Worm (Caenorhabditis elegans) whole organism, L1 larva: ENCODE measurements around the gene sipa-1.

ENCODE experiments used
- C16A3.4 ChIP-seq: fragments of 150-350 bp; optimal IDR thresholded peaks from 2 replicates; lab custom pipeline; 2014; ENCODE audit warnings: missing biosample characterization, missing genetic modification characterization
- C34B4.2 ChIP-seq: sonication (generic microtip); optimal IDR thresholded peaks from 2 replicates; lab custom pipeline; 2017; ENCODE audit warnings: mild to moderate bottlenecking, missing genetic modification characterization, missing compliant biosample characterization
- alr-1 ChIP-seq: fragments of 200-800 bp; sonication (Bioruptor generic); optimal IDR thresholded peaks from 2 replicates; lab custom pipeline; 2018; ENCODE audit warnings: borderline replicate concordance, mild to moderate bottlenecking, missing genetic modification characterization, missing compliant biosample characterization
- aly-2 ChIP-seq: fragments of 150-350 bp; optimal IDR thresholded peaks from 2 replicates; lab custom pipeline; 2014; ENCODE audit warnings: missing biosample characterization, missing genetic modification characterization
- ama-1 ChIP-seq: fragments of 150-350 bp; optimal IDR thresholded peaks from 2 replicates; lab custom pipeline; 2014
- blmp-1 ChIP-seq: fragments of 150-350 bp; optimal IDR thresholded peaks from 2 replicates; lab custom pipeline; 2014; ENCODE audit warnings: missing biosample characterization, missing genetic modification characterization
- ceh-63 ChIP-seq: fragments of 200-800 bp; sonication (Bioruptor generic); optimal IDR thresholded peaks from 2 replicates; lab custom pipeline; 2018; ENCODE audit warnings: mild to moderate bottlenecking, missing genetic modification characterization, missing compliant biosample characterization
- ceh-82 ChIP-seq, 3 experiments: fragments of 150-350 bp in 1 of 3; sonication (generic microtip) in 2 of 3; optimal IDR thresholded peaks; 2 replicates each; lab custom pipeline; 2014 to 2017; ENCODE audit warnings: missing biosample characterization in 3 of 3, missing genetic modification characterization in 3 of 3
- dsc-1 ChIP-seq: sonication (generic microtip); optimal IDR thresholded peaks from 2 replicates; lab custom pipeline; 2016; ENCODE audit warnings: mild to moderate bottlenecking, missing genetic modification characterization, missing compliant biosample characterization
- efl-1 ChIP-seq, 4 experiments: fragments of 150-350 bp; optimal IDR thresholded peaks in 3 of 4; peaks in 1 of 4; 1 replicate in 1 of 4; 2 replicates in 3 of 4; lab custom pipeline; 2014; ENCODE audit warnings: missing biosample characterization in 2 of 4, missing genetic modification characterization in 2 of 4, missing genetic modification reagents in 2 of 4
- elt-2 ChIP-seq: sonication (generic microtip); optimal IDR thresholded peaks from 2 replicates; lab custom pipeline; 2016; ENCODE audit warnings: missing genetic modification characterization, mild to moderate bottlenecking, inconsistent platforms, missing compliant biosample characterization, missing genetic modification reagents
- elt-3 ChIP-seq, 6 experiments: fragments of 150-350 bp in 1 of 6; sonication (generic microtip); optimal IDR thresholded peaks; 2 replicates each; lab custom pipeline; 2017 to 2018; ENCODE audit warnings: missing biosample characterization in 6 of 6, missing genetic modification characterization in 6 of 6, inconsistent platforms in 1 of 6
- ets-5 ChIP-seq: fragments of 200-800 bp; sonication (Bioruptor generic); IDR thresholded peaks from 2 replicates; pipeline ENCODE4 v1.3.6; 2022; ENCODE audit warnings: missing genetic modification characterization, missing compliant biosample characterization
- fkh-10 ChIP-seq: sonication (generic microtip); optimal IDR thresholded peaks from 2 replicates; lab custom pipeline; 2017; ENCODE audit warnings: missing biosample characterization, missing genetic modification reagents, missing genetic modification characterization
- fos-1 ChIP-seq: fragments of 150-350 bp; optimal IDR thresholded peaks from 2 replicates; lab custom pipeline; 2014; ENCODE audit warnings: missing biosample characterization, missing genetic modification characterization
- grh-1 ChIP-seq: fragments of 200-800 bp; sonication (Bioruptor generic); IDR thresholded peaks from 2 replicates; pipeline ENCODE4 v1.3.6; 2022; ENCODE audit warnings: missing genetic modification reagents, missing genetic modification characterization, missing compliant biosample characterization
- hlh-17 ChIP-seq: fragments of 200-800 bp; sonication (Bioruptor generic); optimal IDR thresholded peaks from 2 replicates; lab custom pipeline; 2018; ENCODE audit warnings: missing genetic modification characterization, mild to moderate bottlenecking, missing compliant biosample characterization, moderate library complexity, borderline replicate concordance
- hlh-4 ChIP-seq: sonication (generic microtip); optimal IDR thresholded peaks from 2 replicates; lab custom pipeline; 2016; ENCODE audit warnings: mild to moderate bottlenecking, missing genetic modification characterization, missing compliant biosample characterization
- hpl-2 ChIP-seq: fragments of 150-350 bp; optimal IDR thresholded peaks from 2 replicates; lab custom pipeline; 2014; ENCODE audit warnings: missing biosample characterization, missing genetic modification reagents, missing genetic modification characterization
- isw-1 ChIP-seq: fragments of 200-800 bp; sonication (Bioruptor generic); IDR thresholded peaks from 2 replicates; pipeline ENCODE4 v1.3.6; 2022; ENCODE audit warnings: missing genetic modification characterization, missing compliant biosample characterization
- lin-13 ChIP-seq: fragments of 150-350 bp; optimal IDR thresholded peaks from 2 replicates; lab custom pipeline; 2014; ENCODE audit warnings: missing biosample characterization, missing genetic modification reagents, missing genetic modification characterization
- lin-14 ChIP-seq: fragments of 200-800 bp; sonication (Bioruptor generic); optimal IDR thresholded peaks from 2 replicates; lab custom pipeline; 2018; ENCODE audit warnings: mild to moderate bottlenecking, missing genetic modification characterization, moderate library complexity, missing compliant biosample characterization
- lin-35 ChIP-seq, 2 experiments: fragments of 150-350 bp; optimal IDR thresholded peaks; 2 replicates each; lab custom pipeline; 2014; ENCODE audit warnings: missing biosample characterization in 2 of 2, missing genetic modification characterization in 2 of 2, missing genetic modification reagents in 2 of 2
- lsy-2 ChIP-seq, 2 experiments: fragments of 150-350 bp; optimal IDR thresholded peaks; 2 replicates each; lab custom pipeline; 2014; ENCODE audit warnings: missing biosample characterization in 2 of 2, missing genetic modification characterization in 2 of 2
- mdl-1 ChIP-seq, 2 experiments: fragments of 150-350 bp; optimal IDR thresholded peaks; 2 replicates each; lab custom pipeline; 2014 to 2017; ENCODE audit warnings: missing biosample characterization in 2 of 2, missing genetic modification characterization in 2 of 2, inconsistent platforms in 1 of 2
- nhr-20 ChIP-seq: sonication (generic microtip); optimal IDR thresholded peaks from 2 replicates; lab custom pipeline; 2016; ENCODE audit warnings: mild to moderate bottlenecking, missing genetic modification characterization, missing compliant biosample characterization
- nhr-28 ChIP-seq: fragments of 150-350 bp; optimal IDR thresholded peaks from 2 replicates; lab custom pipeline; 2014; ENCODE audit warnings: missing biosample characterization, missing genetic modification characterization
- nhr-71 ChIP-seq: sonication (generic microtip); optimal IDR thresholded peaks from 2 replicates; lab custom pipeline; 2016; ENCODE audit warnings: mild to moderate bottlenecking, missing genetic modification characterization, moderate library complexity, missing compliant biosample characterization
- nhr-77 ChIP-seq: fragments of 150-350 bp; optimal IDR thresholded peaks from 2 replicates; lab custom pipeline; 2014; ENCODE audit warnings: missing biosample characterization, missing genetic modification characterization
- nhr-85 ChIP-seq: sonication (generic microtip); peaks from one replicate; lab custom pipeline; 2016; ENCODE audit warnings: missing genetic modification characterization, inconsistent platforms, missing compliant biosample characterization
- nhr-90 ChIP-seq: sonication (generic microtip); optimal IDR thresholded peaks from 2 replicates; lab custom pipeline; 2016; ENCODE audit warnings: mild to moderate bottlenecking, missing genetic modification characterization, missing compliant biosample characterization; ENCODE audit not compliant: poor library complexity
- pax-3 ChIP-seq: fragments of 200-800 bp; sonication (Bioruptor generic); optimal IDR thresholded peaks from 2 replicates; lab custom pipeline; 2018; ENCODE audit warnings: mild to moderate bottlenecking, missing genetic modification characterization, moderate library complexity, missing compliant biosample characterization
- rnt-1 ChIP-seq: sonication (generic microtip); optimal IDR thresholded peaks from 2 replicates; lab custom pipeline; 2016; ENCODE audit warnings: mild to moderate bottlenecking, missing genetic modification characterization, moderate library complexity, missing compliant biosample characterization
- skn-1 ChIP-seq: fragments of 150-350 bp; optimal IDR thresholded peaks from 2 replicates; lab custom pipeline; 2014; ENCODE audit warnings: missing biosample characterization, missing genetic modification characterization
- snpc-4 ChIP-seq: fragments of 150-350 bp; optimal IDR thresholded peaks from 2 replicates; lab custom pipeline; 2014; ENCODE audit warnings: missing biosample characterization, missing genetic modification characterization
- snu-23 ChIP-seq: sonication (generic microtip); optimal IDR thresholded peaks from 2 replicates; lab custom pipeline; 2016; ENCODE audit warnings: missing genetic modification characterization, missing compliant biosample characterization
- sox-4 ChIP-seq: sonication (generic microtip); optimal IDR thresholded peaks from 2 replicates; lab custom pipeline; 2016; ENCODE audit warnings: missing genetic modification characterization, missing compliant biosample characterization
- sup-37 ChIP-seq: fragments of 200-800 bp; sonication (Bioruptor generic); optimal IDR thresholded peaks from 2 replicates; lab custom pipeline; 2018; ENCODE audit warnings: mild to moderate bottlenecking, missing genetic modification characterization, missing compliant biosample characterization
- tlp-1 ChIP-seq: fragments of 150-350 bp; optimal IDR thresholded peaks from 2 replicates; lab custom pipeline; 2014; ENCODE audit warnings: missing biosample characterization, missing genetic modification characterization
- unc-62 ChIP-seq: fragments of 150-350 bp; optimal IDR thresholded peaks from 2 replicates; lab custom pipeline; 2014; ENCODE audit warnings: missing biosample characterization, missing genetic modification reagents, missing genetic modification characterization
- zip-4 ChIP-seq: fragments of 200-800 bp; sonication (Bioruptor generic); optimal IDR thresholded peaks from 2 replicates; lab custom pipeline; 2018; ENCODE audit warnings: mild to moderate bottlenecking, missing genetic modification characterization, moderate library complexity, missing compliant biosample characterization
- ztf-11 ChIP-seq, 2 experiments: sonication (generic microtip); optimal IDR thresholded peaks; 2 replicates each; lab custom pipeline; 2016 to 2017; ENCODE audit warnings: missing genetic modification characterization in 2 of 2, missing biosample characterization in 1 of 2, missing compliant biosample characterization in 1 of 2

Gene sipa-1

DNA sequence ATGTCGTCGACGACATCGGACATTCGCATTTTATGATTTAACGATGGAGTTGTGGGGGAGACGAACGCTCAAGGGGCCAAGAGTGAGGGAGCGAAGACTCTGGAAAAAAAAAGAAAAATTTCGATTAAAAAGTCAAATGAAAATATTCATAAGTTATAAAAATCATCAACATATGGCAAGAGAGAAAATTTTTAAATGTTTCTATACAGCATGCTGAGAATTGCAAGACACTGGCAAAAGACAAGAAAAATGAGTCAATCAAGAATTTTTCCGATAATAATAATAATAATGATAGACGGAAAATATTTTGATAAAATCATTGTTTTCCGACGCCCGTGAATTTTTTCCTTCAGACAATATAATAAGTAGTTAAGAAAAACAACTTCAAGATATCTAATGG, at the start of gene sipa-1:
TSS of gene sipa-1 (minus strand) at position 101 of the 400 bp plus-strand sequence.
- TF ChIP-seq ztf-11 (tag; optimal IDR thresholded peaks at IDR 0.05; lab: Kevin White, UChicago) (no peak), ets-5 (GFP tag; lab: Robert Waterston, UW) (no peak), hlh-17 (GFP tag; lab: Kevin White, UChicago) (no peak)
- TF ChIP-seq, all 84 proteins: peak for 0

DNA sequence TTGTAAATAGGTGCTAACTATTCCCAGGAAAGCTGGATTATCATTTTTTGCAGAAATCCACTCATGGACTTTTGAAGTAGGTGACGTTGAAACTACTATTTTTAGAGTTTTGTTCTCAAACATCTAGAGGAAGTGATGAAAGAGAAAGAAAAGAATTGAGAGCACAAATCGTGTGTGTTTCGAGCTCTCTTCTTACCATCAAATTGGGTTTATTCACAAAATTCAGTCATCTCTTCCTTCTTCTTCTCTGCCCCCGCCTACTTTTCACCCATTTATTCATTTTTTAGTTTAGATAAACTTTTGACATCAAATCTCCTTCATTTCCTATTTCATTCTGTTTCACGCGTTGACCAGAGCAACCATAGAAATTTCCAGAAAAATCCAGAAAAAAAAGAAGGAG, 49.8 kb upstream of the sipa-1 start, which contains the start of gene W05E10.2:
TSS of gene W05E10.2 (plus strand) at position 301 of the 400 bp plus-strand sequence.
- peak; percentile 25 for TF ChIP-seq lin-14 (GFP tag; lab: Kevin White, UChicago)
- TF ChIP-seq fos-1, result no peak
- no peak for TF ChIP-seq unc-62 (GFP tag; lab: Kevin White, UChicago)
- TF ChIP-seq lsy-2 (tag; optimal IDR thresholded peaks at IDR 0.05; lab: Kevin White, UChicago), result no peak
- peak; percentile 15 for TF ChIP-seq fkh-10 (GFP tag; lab: Kevin White, UChicago)
- TF ChIP-seq tlp-1 (tag; lab: Kevin White, UChicago), result no peak
- TF ChIP-seq dsc-1, result peak; percentile 59

DNA sequence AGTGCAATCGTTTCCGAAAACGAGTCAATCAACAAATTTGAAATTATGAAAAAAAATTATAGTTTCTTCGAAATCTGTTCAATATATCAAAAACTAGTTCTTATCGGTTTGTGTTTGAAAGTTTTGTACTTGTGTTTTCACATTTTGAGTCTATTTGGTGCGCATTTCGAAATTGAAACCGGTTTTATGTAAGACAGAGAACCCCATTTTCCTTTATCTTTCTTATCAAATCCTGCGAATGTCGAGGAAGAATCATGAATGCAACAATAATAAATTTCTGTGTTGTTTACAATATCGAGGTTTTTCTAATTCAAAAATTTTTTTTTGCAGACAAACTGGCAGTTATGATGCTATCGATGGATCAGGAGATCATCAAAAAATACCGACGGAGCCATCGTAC, 45.8 kb upstream of the sipa-1 start:
- TF ChIP-seq pax-3 (tag; lab: Kevin White, UChicago) (no peak), lin-14 (GFP tag; lab: Kevin White, UChicago) (peak; percentile 45), nhr-85 (tag; lab: Kevin White, UChicago) (peak; percentile 67), sox-4 (no peak), alr-1 (tag; lab: Kevin White, UChicago) (no peak), grh-1 (GFP tag; lab: Robert Waterston, UW) (peak; percentile 69), nhr-77 (tag; lab: Kevin White, UChicago) (no peak), nhr-28 (tag; lab: Kevin White, UChicago) (no peak), lsy-2 (tag; optimal IDR thresholded peaks at IDR 0.05; lab: Kevin White, UChicago) (peak in 1 of 2 experiments; percentile 3), isw-1 (GFP tag; lab: Robert Waterston, UW) (no peak), elt-3 (tag; optimal IDR thresholded peaks at IDR 0.05; lab: Kevin White, UChicago) (peak in 4 of 6 experiments; percentile 20 to 93 (median 28)), ets-5 (GFP tag; lab: Robert Waterston, UW) (no peak), snpc-4 (tag; lab: Kevin White, UChicago) (no peak), unc-62 (GFP tag; lab: Kevin White, UChicago) (no peak), aly-2 (tag; lab: Kevin White, UChicago) (no peak), mdl-1 (tag; optimal IDR thresholded peaks at IDR 0.05; lab: Kevin White, UChicago) (no peak), skn-1 (tag; lab: Kevin White, UChicago) (no peak), efl-1 (optimal IDR thresholded peaks at IDR 0.05; lab: Kevin White, UChicago) (no peak), efl-1 (GFP tag; optimal IDR thresholded peaks at IDR 0.05 in 1 of 2; lab: Kevin White, UChicago) (peak in 1 of 2 experiments; percentile 58), ceh-82 (tag; optimal IDR thresholded peaks at IDR 0.05; lab: Kevin White, UChicago) (no peak), sup-37 (GFP tag; lab: Kevin White, UChicago) (no peak), C16A3.4 (tag; lab: Kevin White, UChicago) (no peak), ceh-63 (GFP tag; lab: Kevin White, UChicago) (no peak), zip-4 (GFP tag; lab: Kevin White, UChicago) (no peak), blmp-1 (tag; lab: Kevin White, UChicago) (peak; percentile 58)

DNA sequence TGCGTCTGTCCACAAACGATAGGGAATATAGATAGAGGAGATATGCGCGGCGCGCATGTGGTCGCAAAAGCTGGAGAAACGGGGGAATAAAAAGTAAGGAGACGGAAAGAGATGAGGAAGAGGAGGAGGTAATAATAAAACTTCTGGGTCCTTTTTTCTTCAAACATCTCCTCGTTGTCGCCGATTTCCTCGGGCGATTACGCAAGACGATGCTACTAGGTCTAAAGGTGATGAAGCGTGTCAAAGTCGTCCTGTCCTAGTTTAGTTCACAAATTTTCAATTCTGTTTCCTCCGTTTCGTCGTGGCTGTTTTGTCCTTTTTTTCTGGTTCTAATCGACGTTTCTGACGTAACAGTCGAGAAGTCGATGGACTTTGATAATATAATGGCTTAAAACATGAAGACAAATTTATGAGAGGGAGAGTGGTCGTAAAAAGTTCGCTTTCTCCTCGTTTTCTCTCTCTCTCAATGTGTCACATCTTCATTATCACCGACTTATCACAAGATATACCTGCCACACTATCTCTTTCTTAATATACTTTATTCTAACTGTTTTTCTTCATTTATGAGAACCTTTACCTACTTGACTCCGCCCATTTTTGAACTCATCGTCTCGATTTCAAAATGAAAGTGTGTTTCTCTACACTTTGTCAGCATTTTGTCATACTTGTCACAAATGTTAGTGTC, 43.6 kb upstream of the sipa-1 start:
- no peak for TF ChIP-seq ceh-82 (tag; optimal IDR thresholded peaks at IDR 0.05; lab: Kevin White, UChicago)
- no peak for TF ChIP-seq isw-1 (GFP tag; lab: Robert Waterston, UW)
- peak; percentile 97 for TF ChIP-seq blmp-1 (tag; lab: Kevin White, UChicago)
- TF ChIP-seq nhr-20, result peak; percentile 28
- TF ChIP-seq nhr-71 (tag; lab: Kevin White, UChicago), result peak; percentile 5
- no peak for TF ChIP-seq alr-1 (tag; lab: Kevin White, UChicago)
- no peak for TF ChIP-seq mdl-1 (tag; optimal IDR thresholded peaks at IDR 0.05; lab: Kevin White, UChicago)
- TF ChIP-seq sox-4, result no peak
- no peak for TF ChIP-seq grh-1 (GFP tag; lab: Robert Waterston, UW)
- peak in 3 of 6 experiments; percentile 22 to 49 (median 34) for TF ChIP-seq elt-3 (tag; optimal IDR thresholded peaks at IDR 0.05; lab: Kevin White, UChicago)
- TF ChIP-seq lin-13 (GFP tag; lab: Kevin White, UChicago), result no peak
- TF ChIP-seq nhr-90 (tag; lab: Kevin White, UChicago), result no peak
- peak in 1 of 2 experiments; percentile 13 for TF ChIP-seq lin-35 (GFP tag; optimal IDR thresholded peaks at IDR 0.05; lab: Kevin White, UChicago)
- no peak for TF ChIP-seq C34B4.2 (tag; lab: Kevin White, UChicago)
- no peak for TF ChIP-seq elt-2 (tag; lab: Kevin White, UChicago)
- TF ChIP-seq hlh-4 (tag; lab: Kevin White, UChicago), result no peak
- no peak for TF ChIP-seq ama-1
- peak; percentile 73 for TF ChIP-seq nhr-85 (tag; lab: Kevin White, UChicago)
- no peak for TF ChIP-seq rnt-1
- TF ChIP-seq hpl-2 (GFP tag; lab: Kevin White, UChicago), result no peak
- TF ChIP-seq lin-14 (GFP tag; lab: Kevin White, UChicago), result peak; percentile 35
- peak; percentile 17 for TF ChIP-seq snu-23 (GFP tag; lab: Kevin White, UChicago)
